Worm (Caenorhabditis elegans): ENCODE measurements around the gene srw-48.

- TF ChIP-seq elt-3 (tag; optimal IDR thresholded peaks at IDR 0.05) (no peak), ztf-11 (tag; optimal IDR thresholded peaks at IDR 0.05) (no peak), sea-2 (GFP tag; optimal IDR thresholded peaks at IDR 0.05) (no peak), ceh-82 (tag; optimal IDR thresholded peaks at IDR 0.05) (no peak), skn-1 (tag; optimal IDR thresholded peaks at IDR 0.05) (no peak), fkh-2 (tag; optimal IDR thresholded peaks at IDR 0.05) (no peak), ceh-28 (tag; optimal IDR thresholded peaks at IDR 0.05) (no peak), elt-2 (tag; optimal IDR thresholded peaks at IDR 0.05) (no peak), snpc-4 (tag; optimal IDR thresholded peaks at IDR 0.05) (no peak)
Observed at ce11 chrV:16374676-16375075, 46.1 kb upstream of the srw-48 start, which contains the start of gene srv-34.
